Fruit fly (Drosophila melanogaster) whole organism, embryonic: ENCODE measurements around the gene spz5.

Experiments used
- Abd-B ChIP-seq: fragments of 200-800 bp; sonication (Bioruptor generic); optimal IDR thresholded peaks from 2 replicates; lab custom pipeline; 2018; ENCODE audit warnings: missing biosample characterization, mild to moderate bottlenecking, missing genetic modification characterization, moderate library complexity
- Blimp-1 ChIP-seq: fragments of 200-800 bp; sonication (Bioruptor generic); optimal IDR thresholded peaks from 3 replicates; lab custom pipeline; 2018; ENCODE audit warnings: missing biosample characterization, missing genetic modification characterization, mild to moderate bottlenecking, moderate library complexity, missing genetic modification reagents
- CG12104 ChIP-seq: fragments of 200-800 bp; sonication (Bioruptor generic); optimal IDR thresholded peaks from 3 replicates; lab custom pipeline; 2016; ENCODE audit warnings: missing biosample characterization, missing genetic modification characterization
- CG2199 ChIP-seq: fragments of 200-800 bp; sonication (Bioruptor generic); IDR thresholded peaks from 3 replicates; pipeline ENCODE4 v1.3.6; 2022; ENCODE audit warnings: missing biosample characterization, missing genetic modification characterization
- CG9876 ChIP-seq: fragments of 200-800 bp; sonication (Bioruptor generic); optimal IDR thresholded peaks from 2 replicates; lab custom pipeline; 2016; ENCODE audit warnings: missing biosample characterization, missing genetic modification characterization
- ERR ChIP-seq: fragments of 200-800 bp; sonication (Bioruptor generic); optimal IDR thresholded peaks from 2 replicates; lab custom pipeline; 2016; ENCODE audit warnings: missing biosample characterization, missing genetic modification characterization
- en ChIP-seq: fragments of 200-800 bp; sonication (Bioruptor generic); optimal IDR thresholded peaks from 2 replicates; lab custom pipeline; 2016; ENCODE audit warnings: missing biosample characterization, missing genetic modification characterization
- lola ChIP-seq, 3 experiments: fragments of >200 bp in 2 of 3; fragments of 200-800 bp in 1 of 3; sonication (Bioruptor generic) in 1 of 3; optimal IDR thresholded peaks; 2 replicates each; lab custom pipeline; 2017 to 2019; ENCODE audit warnings: missing biosample characterization in 3 of 3, missing genetic modification characterization in 3 of 3, mild to moderate bottlenecking in 1 of 3, moderate library complexity in 1 of 3
- maf-S ChIP-seq: fragments of 200-800 bp; sonication (Bioruptor generic); optimal IDR thresholded peaks from 2 replicates; lab custom pipeline; 2016; ENCODE audit warnings: missing biosample characterization, missing genetic modification characterization
- nmo ChIP-seq: fragments of 200-800 bp; sonication (Bioruptor generic); optimal IDR thresholded peaks from 2 replicates; lab custom pipeline; 2018; ENCODE audit warnings: missing biosample characterization, mild to moderate bottlenecking, missing genetic modification characterization, moderate library complexity
- pros ChIP-seq: fragments of 200-800 bp; sonication (Bioruptor generic); optimal IDR thresholded peaks from 3 replicates; lab custom pipeline; 2019; ENCODE audit warnings: missing biosample characterization, mild to moderate bottlenecking, missing genetic modification characterization, moderate library complexity
- sens-2 ChIP-seq: fragments of 200-800 bp; sonication (Bioruptor generic); IDR thresholded peaks from 2 replicates; pipeline ENCODE4 v1.3.6; 2022; ENCODE audit warnings: missing biosample characterization, missing genetic modification characterization

DNA sequence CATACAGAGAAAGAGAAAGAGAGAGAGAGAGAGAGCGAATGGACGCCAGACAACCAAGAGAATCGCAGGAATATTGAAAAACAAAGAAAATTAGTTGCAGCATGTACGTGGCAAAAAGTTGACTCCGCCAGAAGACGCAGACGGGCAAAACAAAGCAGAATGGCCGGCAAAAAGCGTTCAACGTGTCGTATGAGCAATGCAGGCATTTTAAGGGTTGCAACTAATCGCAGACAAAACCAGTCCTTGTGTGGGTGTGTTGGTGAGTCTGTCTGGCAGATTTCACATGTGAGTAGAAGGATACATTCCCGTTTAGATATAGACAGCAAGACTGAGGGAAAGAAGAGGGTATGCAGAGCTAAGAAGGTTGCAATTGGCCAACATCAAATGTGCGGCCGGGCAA, 47.5 kb downstream of the spz5 start:
- TF ChIP-seq CG9876 (GFP tag; lab: Kevin White, UChicago) (no peak), sens-2 (GFP tag; lab: Robert Waterston, UW) (no peak), nmo (GFP tag; lab: Kevin White, UChicago) (no peak), CG12104 (GFP tag; lab: Kevin White, UChicago) (no peak), maf-S (GFP tag; lab: Kevin White, UChicago) (no peak), Blimp-1 (GFP tag; lab: Kevin White, UChicago) (no peak), lola (GFP tag; optimal IDR thresholded peaks at IDR 0.05; lab: Kevin White, UChicago) (no peak), CG2199 (GFP tag; lab: Robert Waterston, UW) (no peak), ERR (no peak), en (GFP tag; lab: Kevin White, UChicago) (no peak), pros (no peak), Abd-B (no peak)
